Fruit fly (Drosophila melanogaster) whole organism, pupa: ENCODE results near the gene Teh3.

Experiments
- CG10348 ChIP-seq: fragments of 200-800 bp; sonication (Bioruptor generic); IDR thresholded peaks from 2 replicates; pipeline ENCODE4 v1.3.6; 2022; ENCODE audit warnings: missing biosample characterization, missing genetic modification characterization
- CG12605 ChIP-seq: fragments of 200-800 bp; sonication (Bioruptor generic); IDR thresholded peaks from 2 replicates; pipeline ENCODE4 v1.3.6; 2022; ENCODE audit warnings: missing biosample characterization, missing genetic modification characterization
- CG13204 ChIP-seq: fragments of 200-800 bp; sonication (Bioruptor generic); optimal IDR thresholded peaks from 2 replicates; lab custom pipeline; 2018; ENCODE audit warnings: missing biosample characterization, mild to moderate bottlenecking, missing genetic modification characterization, moderate library complexity
- CG14655 ChIP-seq: fragments of 200-800 bp; sonication (Bioruptor generic); optimal IDR thresholded peaks from 3 replicates; lab custom pipeline; 2017; ENCODE audit warnings: mild to moderate bottlenecking, missing biosample characterization, missing genetic modification reagents, missing genetic modification characterization
- CG15710 ChIP-seq: fragments of 200-800 bp; sonication (Bioruptor generic); optimal IDR thresholded peaks from 2 replicates; lab custom pipeline; 2018; ENCODE audit warnings: missing biosample characterization, mild to moderate bottlenecking, missing genetic modification characterization, moderate library complexity
- CG17806 ChIP-seq: fragments of 200-800 bp; sonication (Bioruptor generic); optimal IDR thresholded peaks from 2 replicates; lab custom pipeline; 2018; ENCODE audit warnings: missing biosample characterization, mild to moderate bottlenecking, missing genetic modification characterization, moderate library complexity
- CG32121 ChIP-seq: fragments of 200-800 bp; sonication (Bioruptor generic); IDR thresholded peaks from 2 replicates; pipeline ENCODE4 v1.3.6; 2022; ENCODE audit warnings: missing biosample characterization, missing genetic modification characterization
- CG34367 ChIP-seq: fragments of 200-800 bp; sonication (Bioruptor generic); optimal IDR thresholded peaks from 2 replicates; lab custom pipeline; 2018; ENCODE audit warnings: missing biosample characterization, mild to moderate bottlenecking, missing genetic modification characterization
- CG4496 ChIP-seq: fragments of 200-800 bp; sonication (Bioruptor generic); IDR thresholded peaks from 3 replicates; pipeline ENCODE4 v1.3.6; 2022; ENCODE audit warnings: missing biosample characterization, missing genetic modification characterization
- CG8159 ChIP-seq: fragments of 200-800 bp; sonication (Bioruptor generic); optimal IDR thresholded peaks from 3 replicates; lab custom pipeline; 2018; ENCODE audit warnings: missing biosample characterization, mild to moderate bottlenecking, missing genetic modification characterization, moderate library complexity
- CG8301 ChIP-seq: fragments of 200-800 bp; sonication (Bioruptor generic); optimal IDR thresholded peaks from 2 replicates; lab custom pipeline; 2018; ENCODE audit warnings: missing biosample characterization, mild to moderate bottlenecking, missing genetic modification characterization
- CG9948 ChIP-seq: fragments of 200-800 bp; sonication (Bioruptor generic); optimal IDR thresholded peaks from 2 replicates; lab custom pipeline; 2018; ENCODE audit warnings: missing biosample characterization, mild to moderate bottlenecking, missing genetic modification characterization, moderate library complexity
- D1 ChIP-seq: fragments of 200-800 bp; sonication (Bioruptor generic); optimal IDR thresholded peaks from 2 replicates; lab custom pipeline; 2018; ENCODE audit warnings: missing biosample characterization, mild to moderate bottlenecking, missing genetic modification characterization, moderate library complexity
- EcR ChIP-seq: fragments of 200-800 bp; sonication (Bioruptor generic); optimal IDR thresholded peaks from 3 replicates; lab custom pipeline; 2019; ENCODE audit warnings: missing biosample characterization, missing genetic modification characterization, mild to moderate bottlenecking, moderate library complexity, missing genetic modification reagents
- Ets98B ChIP-seq: fragments of 200-800 bp; sonication (Bioruptor generic); IDR thresholded peaks from 2 replicates; pipeline ENCODE4 v1.3.6; 2022; ENCODE audit warnings: missing biosample characterization, missing genetic modification characterization
- Pif1A ChIP-seq: fragments of 200-800 bp; sonication (Bioruptor generic); optimal IDR thresholded peaks from 3 replicates; lab custom pipeline; 2016; ENCODE audit warnings: missing biosample characterization, missing genetic modification characterization
- Pif1B ChIP-seq: fragments of 200-800 bp; sonication (Bioruptor generic); optimal IDR thresholded peaks from 3 replicates; lab custom pipeline; 2016; ENCODE audit warnings: missing biosample characterization, missing genetic modification characterization
- Snoo ChIP-seq: fragments of 200-800 bp; sonication (Bioruptor generic); optimal IDR thresholded peaks from 3 replicates; lab custom pipeline; 2017; ENCODE audit warnings: missing biosample characterization, mild to moderate bottlenecking, missing genetic modification characterization, inconsistent platforms
- fd96Ca ChIP-seq: fragments of 200-800 bp; sonication (Bioruptor generic); IDR thresholded peaks from 3 replicates; pipeline ENCODE4 v1.3.6; 2022; ENCODE audit warnings: missing biosample characterization, missing genetic modification characterization
- gl ChIP-seq: fragments of 200-800 bp; sonication (Bioruptor generic); optimal IDR thresholded peaks from 2 replicates; lab custom pipeline; 2018; ENCODE audit warnings: missing biosample characterization, mild to moderate bottlenecking, missing genetic modification characterization
- rn ChIP-seq: fragments of 200-800 bp; sonication (Bioruptor generic); IDR thresholded peaks from 2 replicates; pipeline ENCODE4 v1.3.6; 2022; ENCODE audit warnings: missing biosample characterization, missing genetic modification characterization

The Teh3 gene

DNA sequence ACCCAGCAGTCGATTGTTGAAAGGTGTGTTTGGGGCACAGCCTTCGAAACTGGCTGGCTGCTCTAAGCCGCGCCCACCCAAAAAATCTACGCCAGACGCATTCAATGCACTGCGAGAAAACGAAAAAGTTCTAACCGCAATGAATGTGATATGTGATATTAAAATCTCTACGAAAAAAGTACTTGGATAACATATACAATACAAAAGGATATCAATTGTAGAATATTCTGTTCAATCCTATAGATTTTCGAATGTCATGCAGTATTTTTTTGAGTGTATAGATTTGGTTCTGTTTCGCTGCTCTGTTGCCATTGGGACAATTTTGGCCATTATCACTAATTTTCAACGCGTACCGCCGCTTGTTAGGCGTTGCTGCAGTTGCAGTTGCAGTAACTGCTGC is 25.3 kb upstream of the Teh3 start:
- TF ChIP-seq CG15710 (tag; lab: Kevin White, UChicago): no peak
- no peak for TF ChIP-seq CG12605 (GFP tag; lab: Robert Waterston, UW)
- peak; percentile 79 for TF ChIP-seq Ets98B
- TF ChIP-seq D1 (tag; lab: Kevin White, UChicago): no peak
- no peak for TF ChIP-seq CG14655 (GFP tag; lab: Kevin White, UChicago)
- TF ChIP-seq CG9948 (tag; lab: Kevin White, UChicago): peak; percentile 4
- TF ChIP-seq CG32121 (GFP tag; lab: Robert Waterston, UW): peak; percentile 88
- TF ChIP-seq EcR (GFP tag; lab: Kevin White, UChicago): no peak
- no peak for TF ChIP-seq CG34367
- TF ChIP-seq CG13204 (GFP tag; lab: Kevin White, UChicago): no peak
- no peak for TF ChIP-seq CG17806
- TF ChIP-seq Snoo (tag; lab: Kevin White, UChicago): no peak
- TF ChIP-seq gl (tag; lab: Kevin White, UChicago): no peak
- TF ChIP-seq fd96Ca (GFP tag; lab: Robert Waterston, UW): peak; percentile 61
- TF ChIP-seq Pif1A (GFP tag; lab: Kevin White, UChicago): no peak
- TF ChIP-seq CG8159: no peak
- TF ChIP-seq rn (GFP tag; lab: Robert Waterston, UW): no peak
- TF ChIP-seq Pif1B: no peak
- peak; percentile 83 for TF ChIP-seq CG4496 (GFP tag; lab: Robert Waterston, UW)
- peak; percentile 45 for TF ChIP-seq CG8301 (tag; lab: Kevin White, UChicago)
- TF ChIP-seq, all 21 proteins: peak for 6

DNA sequence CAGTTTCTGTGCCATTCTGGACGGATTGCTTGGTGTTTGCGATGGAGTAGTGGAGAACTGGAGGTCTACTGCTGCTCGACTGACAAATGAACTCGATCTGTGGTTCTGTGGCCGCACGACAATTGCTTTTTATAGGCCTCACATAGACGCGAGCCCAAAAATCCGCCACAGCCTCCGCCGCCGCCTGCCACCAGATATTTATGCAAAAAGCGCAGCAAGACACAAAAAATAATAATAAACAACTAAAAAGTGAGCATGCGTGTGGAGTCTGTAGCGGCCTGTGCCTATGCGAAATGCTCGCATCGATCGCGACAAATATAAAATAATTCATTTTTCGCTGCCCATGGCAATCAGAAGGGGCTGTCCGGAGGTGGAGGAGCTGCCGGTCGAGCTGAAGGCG is 24.6 kb upstream of the Teh3 start, which contains the start of gene Cpr64Aa:
Gene Cpr64Aa (minus strand): TSS at position 101 of the 400 bp plus-strand sequence.
- TF ChIP-seq Pif1A (GFP tag; lab: Kevin White, UChicago) (no peak), Snoo (tag; lab: Kevin White, UChicago) (no peak), CG14655 (GFP tag; lab: Kevin White, UChicago) (no peak), rn (GFP tag; lab: Robert Waterston, UW) (no peak), Pif1B (no peak), EcR (GFP tag; lab: Kevin White, UChicago) (no peak), fd96Ca (GFP tag; lab: Robert Waterston, UW) (no peak), CG10348 (no peak), CG8301 (tag; lab: Kevin White, UChicago) (no peak), CG34367 (no peak), CG15710 (tag; lab: Kevin White, UChicago) (no peak), CG13204 (GFP tag; lab: Kevin White, UChicago) (no peak)

DNA sequence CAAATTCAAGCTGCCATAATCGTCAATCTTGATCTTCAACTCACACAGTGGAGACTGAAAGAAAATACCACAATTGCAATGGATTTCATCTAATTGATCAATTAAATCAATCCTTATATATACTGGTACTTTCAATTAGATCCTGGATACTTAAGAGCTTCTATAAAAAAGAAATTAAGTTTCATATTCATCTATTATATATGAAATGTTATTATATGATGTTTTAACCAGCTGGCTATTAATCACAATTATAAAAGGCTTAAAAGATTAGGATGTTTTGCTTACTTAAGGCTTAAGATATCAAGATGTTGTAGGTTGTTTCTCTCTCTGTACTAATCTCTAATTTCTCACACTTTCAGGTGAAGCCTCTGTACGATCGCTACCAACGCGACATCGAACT is 20.4 kb upstream of the Teh3 start:
- TF ChIP-seq CG4496 (GFP tag; lab: Robert Waterston, UW) (no peak), CG15710 (tag; lab: Kevin White, UChicago) (no peak), CG8159 (no peak), CG8301 (tag; lab: Kevin White, UChicago) (no peak), CG32121 (GFP tag; lab: Robert Waterston, UW) (no peak), CG34367 (no peak), CG13204 (GFP tag; lab: Kevin White, UChicago) (no peak), Pif1A (GFP tag; lab: Kevin White, UChicago) (no peak), CG17806 (no peak), rn (GFP tag; lab: Robert Waterston, UW) (no peak), Ets98B (no peak), Snoo (tag; lab: Kevin White, UChicago) (no peak), gl (tag; lab: Kevin White, UChicago) (no peak), CG10348 (no peak), CG14655 (GFP tag; lab: Kevin White, UChicago) (no peak), Pif1B (no peak), fd96Ca (GFP tag; lab: Robert Waterston, UW) (no peak), CG9948 (tag; lab: Kevin White, UChicago) (no peak)

dm6 chr3L:4204239-4204638 is 19.8 kb upstream of the Teh3 start, which contains the start of gene CG15005:
CG15005 (minus strand) TSS chr3L:4204339.
- no peak for TF ChIP-seq gl (tag; lab: Kevin White, UChicago)
- TF ChIP-seq CG34367: no peak
- no peak for TF ChIP-seq CG13204 (GFP tag; lab: Kevin White, UChicago)
- TF ChIP-seq fd96Ca (GFP tag; lab: Robert Waterston, UW): no peak

DNA sequence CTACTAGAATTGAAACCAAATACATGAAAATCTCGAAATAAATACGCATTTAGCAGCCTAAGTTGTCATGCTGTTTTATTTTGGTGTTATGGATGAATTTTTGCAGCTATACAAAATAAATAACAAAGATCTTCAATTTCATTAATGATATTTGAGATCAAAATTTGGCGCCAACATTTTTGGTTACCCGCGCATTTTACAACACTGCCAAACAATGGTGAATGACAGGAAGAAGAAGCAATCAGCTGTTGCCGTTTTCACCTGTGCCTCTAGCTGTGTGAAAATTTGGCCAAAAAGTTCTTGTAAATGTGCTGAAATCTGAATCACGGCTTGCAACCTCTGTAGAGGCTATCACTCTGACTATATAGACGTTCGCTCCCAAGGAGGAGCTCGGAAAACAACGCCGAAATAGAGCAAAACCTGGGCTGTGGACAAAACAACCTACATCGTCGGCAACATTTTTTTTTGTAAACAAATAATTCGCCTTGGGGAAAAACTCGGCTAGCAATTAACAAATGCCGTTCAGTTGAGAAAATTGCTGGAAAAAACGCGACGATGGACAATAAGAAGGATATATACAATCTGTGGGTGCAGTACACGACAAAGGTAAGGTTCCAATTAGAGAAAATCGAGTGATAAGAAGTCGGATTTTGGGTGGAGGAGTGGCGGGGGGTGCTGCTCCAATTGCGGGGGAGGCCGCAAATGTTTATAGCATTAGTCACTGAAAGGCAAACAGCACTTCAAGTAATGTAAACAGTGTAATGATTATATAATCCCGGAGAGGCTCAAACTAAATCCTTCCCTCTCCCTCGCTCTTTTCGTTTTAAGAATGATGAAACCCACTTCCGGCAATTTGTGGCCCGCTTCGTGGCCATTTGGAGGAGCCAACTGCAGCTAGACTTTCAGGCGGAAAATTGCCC is 9.5 kb upstream of the Teh3 start, which contains the start of gene CG43367:
Gene CG43367 (plus strand): TSS at position 264 of the 920 bp plus-strand sequence.
- TF ChIP-seq CG32121 (GFP tag; lab: Robert Waterston, UW) (0 out of 2 replicates have a peak, but pooled peaks have one; percentile 14), CG8301 (tag; lab: Kevin White, UChicago) (no peak)

dm6 chr3L:4187930-4188523 is 3.6 kb upstream of the Teh3 start, which contains the start of the genes Teh2 and tipE:
Teh2 (minus strand) TSS chr3L:4188023.
tipE (plus strand) TSS chr3L:4188499.
- no peak for TF ChIP-seq fd96Ca (GFP tag; lab: Robert Waterston, UW)
- no peak for TF ChIP-seq EcR (GFP tag; lab: Kevin White, UChicago)
- no peak for TF ChIP-seq CG4496 (GFP tag; lab: Robert Waterston, UW)
- no peak for TF ChIP-seq CG32121 (GFP tag; lab: Robert Waterston, UW)
- no peak for TF ChIP-seq CG14655 (GFP tag; lab: Kevin White, UChicago)
- TF ChIP-seq CG8159: no peak
- no peak for TF ChIP-seq CG8301 (tag; lab: Kevin White, UChicago)
- TF ChIP-seq CG15710 (tag; lab: Kevin White, UChicago): no peak
- no peak for TF ChIP-seq gl (tag; lab: Kevin White, UChicago)
- TF ChIP-seq rn (GFP tag; lab: Robert Waterston, UW): no peak
- no peak for TF ChIP-seq CG10348
- TF ChIP-seq CG9948 (tag; lab: Kevin White, UChicago): no peak
- TF ChIP-seq CG34367: no peak
- TF ChIP-seq Snoo (tag; lab: Kevin White, UChicago): no peak
- TF ChIP-seq CG12605 (GFP tag; lab: Robert Waterston, UW): no peak
